Fruit fly (Drosophila melanogaster): ENCODE results near the gene RpS9.
A peak's percentile ranks its signal among the peaks of the same experiment; 100 is the strongest.

RpS9 gene

DNA sequence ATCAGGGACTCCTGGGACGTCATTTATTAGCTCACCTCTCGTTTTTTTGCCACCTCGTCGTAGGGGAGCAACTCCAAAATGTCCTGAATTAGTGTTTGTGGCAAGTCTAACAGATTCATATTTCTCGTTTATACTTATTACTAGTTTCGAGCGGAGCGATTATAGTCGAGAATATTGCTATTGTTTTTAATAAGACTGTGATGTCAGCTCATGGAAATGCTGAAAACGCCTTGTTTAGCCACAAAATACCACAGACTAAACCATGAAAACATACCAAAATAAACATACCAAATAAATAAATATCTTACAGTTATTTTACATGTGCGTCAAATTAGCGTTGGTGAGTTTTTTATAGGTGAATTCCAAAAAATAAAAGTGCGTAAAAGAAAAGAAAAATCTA, 23.7 kb downstream of the RpS9 start, which contains the start of gene pall:
Gene pall (minus strand): TSS at position 205 of the 400 bp plus-strand sequence.
- TF ChIP-seq CG32264 (GFP tag; optimal IDR thresholded peaks at IDR 0.05) (no peak), Myc (optimal IDR thresholded peaks at IDR 0.05) (peak; percentile 48), Jra (GFP tag; optimal IDR thresholded peaks at IDR 0.05) (no peak), woc (GFP tag; optimal IDR thresholded peaks at IDR 0.05) (no peak), Vsx2 (GFP tag; optimal IDR thresholded peaks at IDR 0.05; ENCODE audit: partially characterized antibody) (no peak), Rel (GFP tag; optimal IDR thresholded peaks at IDR 0.05) (no peak), Rel (tag; optimal IDR thresholded peaks at IDR 0.05) (peak; percentile 40), jim (GFP tag; optimal IDR thresholded peaks at IDR 0.05) (no peak)

- TF ChIP-seq Sp1 (GFP tag; optimal IDR thresholded peaks at IDR 0.05) (peak; percentile 55), foxo (GFP tag; optimal IDR thresholded peaks at IDR 0.05) (peak in 1 of 2 experiments; percentile 78), fru (GFP tag; optimal IDR thresholded peaks at IDR 0.05) (peak; percentile 49), Hnf4 (GFP tag; optimal IDR thresholded peaks at IDR 0.05) (no peak), HLH106 (tag; optimal IDR thresholded peaks at IDR 0.05) (peak; percentile 48), Rel (GFP tag; optimal IDR thresholded peaks at IDR 0.05) (no peak), Rel (tag; optimal IDR thresholded peaks at IDR 0.05) (peak; percentile 51), OdsH (GFP tag; optimal IDR thresholded peaks at IDR 0.05) (peak; percentile 35), pan (optimal IDR thresholded peaks at IDR 0.05) (no peak), CG9705 (GFP tag; optimal IDR thresholded peaks at IDR 0.05) (peak; percentile 37), Hr83 (GFP tag; optimal IDR thresholded peaks at IDR 0.05; ENCODE audit: poor library complexity, severe bottlenecking) (peak; percentile 83), rgr (GFP tag; optimal IDR thresholded peaks at IDR 0.05) (peak; percentile 68), ey (GFP tag; optimal IDR thresholded peaks at IDR 0.05) (peak; percentile 47), Vsx2 (GFP tag; optimal IDR thresholded peaks at IDR 0.05; ENCODE audit: partially characterized antibody) (no peak), h (GFP tag; optimal IDR thresholded peaks at IDR 0.05) (peak; percentile 66), sage (GFP tag; optimal IDR thresholded peaks at IDR 0.05) (no peak), psq (GFP tag; optimal IDR thresholded peaks at IDR 0.05) (peak; percentile 70), CrebA (GFP tag; optimal IDR thresholded peaks at IDR 0.05; ENCODE audit: borderline replicate concordance) (no peak)
Measured at dm6 chr3L:9476829-9477228, 34.5 kb downstream of the RpS9 start, which contains the start of the genes Uch-L5 and Jarid2. Uch-L5 (minus strand) TSS chr3L:9476965. Jarid2 (plus strand) TSS chr3L:9477038.

- peak; percentile 92 for TF ChIP-seq Dfd (GFP tag; optimal IDR thresholded peaks at IDR 0.05)
- TF ChIP-seq pan (optimal IDR thresholded peaks at IDR 0.05), result no peak
Measured at dm6 chr3L:9471151-9471903, 40.0 kb downstream of the RpS9 start.

- TF ChIP-seq dl (GFP tag; optimal IDR thresholded peaks at IDR 0.05; ENCODE audit: insufficient read depth in 1 of 2, partially characterized antibody in 2 of 2), result no peak
- TF ChIP-seq sage (GFP tag; optimal IDR thresholded peaks at IDR 0.05), result no peak
- no peak for TF ChIP-seq psq (GFP tag; optimal IDR thresholded peaks at IDR 0.05)
- no peak for TF ChIP-seq rgr (GFP tag; optimal IDR thresholded peaks at IDR 0.05)
- no peak for TF ChIP-seq dsf (GFP tag; optimal IDR thresholded peaks at IDR 0.05; ENCODE audit: borderline replicate concordance)
- TF ChIP-seq Mio (GFP tag; optimal IDR thresholded peaks at IDR 0.05), result no peak
- no peak for TF ChIP-seq woc (GFP tag; optimal IDR thresholded peaks at IDR 0.05)
- no peak for TF ChIP-seq Vsx2 (GFP tag; optimal IDR thresholded peaks at IDR 0.05; ENCODE audit: partially characterized antibody)
- TF ChIP-seq CrebA (GFP tag; optimal IDR thresholded peaks at IDR 0.05; ENCODE audit: borderline replicate concordance), result no peak
- no peak for TF ChIP-seq sv (GFP tag; optimal IDR thresholded peaks at IDR 0.05)
- TF ChIP-seq N (GFP tag; optimal IDR thresholded peaks at IDR 0.05), result no peak
- no peak for TF ChIP-seq Rel (GFP tag; optimal IDR thresholded peaks at IDR 0.05)
- TF ChIP-seq Rel (tag; optimal IDR thresholded peaks at IDR 0.05), result no peak
- no peak for TF ChIP-seq CG9705 (GFP tag; optimal IDR thresholded peaks at IDR 0.05)
- no peak for TF ChIP-seq Hnf4 (GFP tag; optimal IDR thresholded peaks at IDR 0.05)
- TF ChIP-seq pan (optimal IDR thresholded peaks at IDR 0.05), result no peak
- TF ChIP-seq tai (GFP tag; optimal IDR thresholded peaks at IDR 0.05), result no peak
- no peak for TF ChIP-seq OdsH (GFP tag; optimal IDR thresholded peaks at IDR 0.05)
- TF ChIP-seq GATAd (GFP tag; optimal IDR thresholded peaks at IDR 0.05), result no peak
- no peak for TF ChIP-seq Dfd (GFP tag; optimal IDR thresholded peaks at IDR 0.05)
Measured at dm6 chr3L:9469079-9469478, 42.3 kb downstream of the RpS9 start.

Measured in whole organism, wandering third instar larva.